Worm (Caenorhabditis elegans) whole organism, L4 larva: ENCODE data around the gene knl-3.

Source experiments
- F10B5.3 ChIP-seq: sonication (generic microtip); optimal IDR thresholded peaks from 2 replicates; lab custom pipeline; 2016; ENCODE audit warnings: mild to moderate bottlenecking, missing genetic modification characterization, missing compliant biosample characterization
- F26F4.8 ChIP-seq: fragments of 200-800 bp; sonication (Bioruptor generic); conservative IDR thresholded peaks from 2 replicates; pipeline ENCODE4 v1.3.6; 2022; ENCODE audit warnings: missing genetic modification characterization, missing compliant biosample characterization
- F49E8.2 ChIP-seq: sonication (generic microtip); optimal IDR thresholded peaks from 2 replicates; lab custom pipeline; 2016; ENCODE audit warnings: missing compliant biosample characterization, mild to moderate bottlenecking, missing genetic modification characterization, borderline replicate concordance
- T20F7.1 ChIP-seq: fragments of 200-800 bp; sonication (Bioruptor generic); optimal IDR thresholded peaks from 2 replicates; lab custom pipeline; 2018; ENCODE audit warnings: mild to moderate bottlenecking, missing genetic modification characterization, missing compliant biosample characterization
- ZK337.2 ChIP-seq: fragments of 200-800 bp; sonication (Bioruptor generic); IDR thresholded peaks from 2 replicates; pipeline ENCODE4 v1.3.6; 2022; ENCODE audit warnings: missing genetic modification reagents, missing genetic modification characterization, missing compliant biosample characterization
- ama-1 ChIP-seq: fragments of 150-350 bp; optimal IDR thresholded peaks from 2 replicates; lab custom pipeline; 2014; ENCODE audit warnings: inconsistent platforms, mixed read lengths
- arid-1 ChIP-seq: fragments of 200-800 bp; sonication (Bioruptor generic); conservative IDR thresholded peaks from 2 replicates; pipeline ENCODE4 v1.3.6; 2022; ENCODE audit warnings: missing genetic modification reagents, missing genetic modification characterization, missing compliant biosample characterization
- ceh-28 ChIP-seq: fragments of 150-350 bp; optimal IDR thresholded peaks from 2 replicates; lab custom pipeline; 2014; ENCODE audit warnings: missing biosample characterization, missing genetic modification reagents, missing genetic modification characterization
- ceh-44 ChIP-seq: fragments of 200-800 bp; sonication (Bioruptor generic); IDR thresholded peaks from 2 replicates; pipeline ENCODE4 v1.3.6; 2022; ENCODE audit warnings: missing genetic modification reagents, missing genetic modification characterization, missing compliant biosample characterization
- ceh-62 ChIP-seq: sonication (generic microtip); optimal IDR thresholded peaks from 2 replicates; lab custom pipeline; 2017; ENCODE audit warnings: missing biosample characterization, missing genetic modification characterization
- ceh-82 ChIP-seq: sonication (generic microtip); optimal IDR thresholded peaks from 2 replicates; lab custom pipeline; 2017; ENCODE audit warnings: missing biosample characterization, missing genetic modification characterization
- duxl-1 ChIP-seq: sonication (generic microtip); optimal IDR thresholded peaks from 2 replicates; lab custom pipeline; 2016; ENCODE audit warnings: mild to moderate bottlenecking, missing genetic modification characterization, moderate library complexity, missing compliant biosample characterization; ENCODE audit not compliant: poor library complexity
- fos-1 ChIP-seq: fragments of 150-350 bp; optimal IDR thresholded peaks from 2 replicates; lab custom pipeline; 2014; ENCODE audit warnings: missing biosample characterization, missing genetic modification characterization
- gei-8 ChIP-seq: fragments of 200-800 bp; sonication (Bioruptor generic); optimal IDR thresholded peaks from 2 replicates; lab custom pipeline; 2018; ENCODE audit warnings: mild to moderate bottlenecking, missing genetic modification characterization, missing compliant biosample characterization
- hlh-11 ChIP-seq: fragments of 200-800 bp; sonication (Bioruptor generic); optimal IDR thresholded peaks from 2 replicates; lab custom pipeline; 2018; ENCODE audit warnings: mild to moderate bottlenecking, missing genetic modification characterization, missing compliant biosample characterization
- hlh-30 ChIP-seq: sonication (generic microtip); optimal IDR thresholded peaks from 2 replicates; lab custom pipeline; 2017; ENCODE audit warnings: antibody characterized with exemption, mild to moderate bottlenecking, missing genetic modification characterization, missing compliant biosample characterization; ENCODE audit not compliant: insufficient read depth
- lim-7 ChIP-seq: fragments of 200-800 bp; sonication (Bioruptor generic); IDR thresholded peaks from 2 replicates; pipeline ENCODE4 v1.3.6; 2022; ENCODE audit warnings: missing genetic modification characterization, missing compliant biosample characterization
- lin-15B ChIP-seq: fragments of 150-350 bp; sonication (generic microtip); optimal IDR thresholded peaks from 3 replicates; lab custom pipeline; 2014; ENCODE audit warnings: missing biosample characterization, missing genetic modification characterization
- lin-39 ChIP-seq: fragments of 150-350 bp; optimal IDR thresholded peaks from 2 replicates; lab custom pipeline; 2014; ENCODE audit warnings: missing biosample characterization, missing genetic modification reagents, missing genetic modification characterization
- lir-3 ChIP-seq: sonication (generic microtip); optimal IDR thresholded peaks from 2 replicates; lab custom pipeline; 2016; ENCODE audit warnings: mild to moderate bottlenecking, missing genetic modification characterization, missing compliant biosample characterization
- lsy-2 ChIP-seq, 2 experiments: fragments of 150-350 bp in 1 of 2; sonication (generic microtip) in 1 of 2; optimal IDR thresholded peaks; 2 replicates each; lab custom pipeline; 2014 to 2017; ENCODE audit warnings: missing biosample characterization in 2 of 2, missing genetic modification characterization in 2 of 2
- mep-1 ChIP-seq: fragments of 150-350 bp; sonication (generic microtip); optimal IDR thresholded peaks from 3 replicates; lab custom pipeline; 2014; ENCODE audit warnings: missing biosample characterization, missing genetic modification characterization
- mes-2 ChIP-seq: sonication (generic microtip); optimal IDR thresholded peaks from 2 replicates; lab custom pipeline; 2016; ENCODE audit warnings: missing genotype, mild to moderate bottlenecking, missing genetic modification characterization, missing compliant biosample characterization; ENCODE audit not compliant: poor library complexity, severe bottlenecking
- mxl-3 ChIP-seq: fragments of 200-800 bp; sonication (Bioruptor generic); optimal IDR thresholded peaks from 2 replicates; lab custom pipeline; 2018; ENCODE audit warnings: mild to moderate bottlenecking, missing genetic modification characterization, missing compliant biosample characterization
- nhr-10 ChIP-seq: fragments of 150-350 bp; optimal IDR thresholded peaks from 2 replicates; lab custom pipeline; 2014; ENCODE audit warnings: missing biosample characterization, missing genetic modification characterization
- nhr-11 ChIP-seq: fragments of 150-350 bp; optimal IDR thresholded peaks from 2 replicates; lab custom pipeline; 2014; ENCODE audit warnings: missing biosample characterization, missing genetic modification characterization
- nhr-111 ChIP-seq: fragments of 200-800 bp; sonication (Bioruptor generic); optimal IDR thresholded peaks from 2 replicates; lab custom pipeline; 2018; ENCODE audit warnings: mild to moderate bottlenecking, missing genetic modification characterization, missing compliant biosample characterization
- nhr-25 ChIP-seq: sonication (generic microtip); optimal IDR thresholded peaks from 2 replicates; lab custom pipeline; 2017; ENCODE audit warnings: missing genetic modification characterization, mild to moderate bottlenecking, missing compliant biosample characterization, antibody characterized with exemption, moderate library complexity, borderline replicate concordance; ENCODE audit not compliant: insufficient read depth
- nhr-28 ChIP-seq: fragments of 150-350 bp; optimal IDR thresholded peaks from 2 replicates; lab custom pipeline; 2014; ENCODE audit warnings: missing biosample characterization, missing genetic modification characterization
- nhr-48 ChIP-seq: sonication (generic microtip); optimal IDR thresholded peaks from 2 replicates; lab custom pipeline; 2016; ENCODE audit warnings: mild to moderate bottlenecking, missing genetic modification characterization, missing compliant biosample characterization
- nhr-76 ChIP-seq: fragments of 150-350 bp; optimal IDR thresholded peaks from 2 replicates; lab custom pipeline; 2014; ENCODE audit warnings: missing biosample characterization, missing genetic modification characterization
- nhr-77 ChIP-seq: fragments of 150-350 bp; optimal IDR thresholded peaks from 2 replicates; lab custom pipeline; 2014; ENCODE audit warnings: missing biosample characterization, missing genetic modification characterization
- rbr-2 ChIP-seq: sonication (generic microtip); optimal IDR thresholded peaks from 2 replicates; lab custom pipeline; 2016; ENCODE audit warnings: missing genotype, missing genetic modification characterization, missing compliant biosample characterization
- saeg-2 ChIP-seq: fragments of 200-800 bp; sonication (Bioruptor generic); IDR thresholded peaks from 2 replicates; pipeline ENCODE4 v1.3.6; 2022; ENCODE audit warnings: missing genetic modification reagents, missing genetic modification characterization, missing compliant biosample characterization
- set-16 ChIP-seq: fragments of 200-800 bp; sonication (Bioruptor generic); IDR thresholded peaks from 2 replicates; pipeline ENCODE4 v1.3.6; 2022; ENCODE audit warnings: missing genetic modification reagents, missing genetic modification characterization, missing compliant biosample characterization
- snpc-4 ChIP-seq: fragments of 150-350 bp; optimal IDR thresholded peaks from 2 replicates; lab custom pipeline; 2014; ENCODE audit warnings: missing biosample characterization, missing genetic modification characterization
- spr-1 ChIP-seq: sonication (generic microtip); optimal IDR thresholded peaks from 2 replicates; lab custom pipeline; 2016; ENCODE audit warnings: mild to moderate bottlenecking, missing genetic modification characterization, missing compliant biosample characterization
- tag-97 ChIP-seq: fragments of 200-800 bp; sonication (Bioruptor generic); IDR thresholded peaks from 2 replicates; pipeline ENCODE4 v1.3.6; 2022; ENCODE audit warnings: missing genetic modification characterization, missing compliant biosample characterization
- tra-1 ChIP-seq: fragments of 200-800 bp; sonication (Bioruptor generic); IDR thresholded peaks from 2 replicates; pipeline ENCODE4 v1.3.6; 2022; ENCODE audit warnings: missing genetic modification reagents, missing genetic modification characterization, missing compliant biosample characterization
- unc-130 ChIP-seq: sonication (generic microtip); optimal IDR thresholded peaks from 2 replicates; lab custom pipeline; 2016; ENCODE audit warnings: missing genetic modification reagents, missing genetic modification characterization, missing compliant biosample characterization
- unc-39 ChIP-seq: sonication (generic microtip); optimal IDR thresholded peaks from 2 replicates; lab custom pipeline; 2017; ENCODE audit warnings: missing biosample characterization, missing genetic modification characterization
- vab-7 ChIP-seq: fragments of 200-800 bp; sonication (Bioruptor generic); IDR thresholded peaks from 2 replicates; pipeline ENCODE4 v1.3.6; 2022; ENCODE audit warnings: missing genetic modification reagents, missing genetic modification characterization, missing compliant biosample characterization
- zfp-3 ChIP-seq: fragments of 200-800 bp; sonication (Bioruptor generic); conservative IDR thresholded peaks from 2 replicates; pipeline ENCODE4 v1.3.6; 2022; ENCODE audit warnings: missing genetic modification reagents, missing genetic modification characterization, missing compliant biosample characterization
- zip-11 ChIP-seq: fragments of 200-800 bp; sonication (Bioruptor generic); IDR thresholded peaks from 2 replicates; pipeline ENCODE4 v1.3.6; 2022; ENCODE audit warnings: missing genetic modification characterization, missing compliant biosample characterization
- ztf-11 ChIP-seq: fragments of 150-350 bp; optimal IDR thresholded peaks from 2 replicates; lab custom pipeline; 2014; ENCODE audit warnings: missing biosample characterization, missing genetic modification characterization
- ztf-7 ChIP-seq: fragments of 150-350 bp; optimal IDR thresholded peaks from 2 replicates; lab custom pipeline; 2014; ENCODE audit warnings: missing biosample characterization, missing genetic modification characterization

knl-3 gene

ce11 chrV:1871768-1872296, 2.8 kb downstream of the knl-3 start, which contains the start of the genes T10B5.4 and cct-7 (continued):
- TF ChIP-seq mep-1 (tag; lab: Kevin White, UChicago) (peak; percentile 93), lim-7 (GFP tag; lab: Robert Waterston, UW) (peak; percentile 34; the same call in 1 of the 2 replicates), nhr-111 (GFP tag; lab: Kevin White, UChicago) (no peak), hlh-30 (tag; lab: Kevin White, UChicago) (peak; percentile 91), arid-1 (GFP tag; lab: Robert Waterston, UW) (peak; percentile 76), nhr-28 (peak; percentile 66), nhr-11 (tag; lab: Kevin White, UChicago) (peak; percentile 92), tag-97 (GFP tag; lab: Robert Waterston, UW) (no peak), nhr-10 (tag; lab: Kevin White, UChicago) (no peak), mxl-3 (peak; percentile 84), lsy-2 (tag; optimal IDR thresholded peaks at IDR 0.05; lab: Kevin White, UChicago) (peak; percentile 75 to 93), mes-2 (tag; lab: Kevin White, UChicago) (peak; percentile 96), ztf-11 (tag; lab: Kevin White, UChicago) (no peak), zfp-3 (GFP tag; lab: Robert Waterston, UW) (0 out of 2 replicates have a peak, but pooled peaks have one; percentile 40), F49E8.2 (tag; lab: Kevin White, UChicago) (peak; percentile 61), ceh-28 (tag; lab: Kevin White, UChicago) (no peak), ZK337.2 (GFP tag; lab: Robert Waterston, UW) (peak; percentile 63; the same call in 1 of the 2 replicates), zip-11 (GFP tag; lab: Robert Waterston, UW) (no peak), gei-8 (GFP tag; lab: Kevin White, UChicago) (no peak), set-16 (peak; percentile 66), spr-1 (peak; percentile 42), rbr-2 (tag; lab: Kevin White, UChicago) (peak; percentile 92), unc-130 (GFP tag; lab: Kevin White, UChicago) (peak; percentile 89)

ce11 chrV:1874827-1875226, 5.8 kb downstream of the knl-3 start:
- TF ChIP-seq fos-1 (tag; lab: Kevin White, UChicago): no peak
- no peak for TF ChIP-seq lin-39 (tag; lab: Kevin White, UChicago)
- TF ChIP-seq ZK337.2 (GFP tag; lab: Robert Waterston, UW): no peak
- no peak for TF ChIP-seq hlh-30 (tag; lab: Kevin White, UChicago)
- peak; percentile 40 for TF ChIP-seq F10B5.3 (tag; lab: Kevin White, UChicago)
- TF ChIP-seq set-16: peak; percentile 52; the same call in 1 of the 2 replicates
- no peak for TF ChIP-seq arid-1 (GFP tag; lab: Robert Waterston, UW)

- TF ChIP-seq nhr-77 (tag; lab: Kevin White, UChicago): no peak
- peak; percentile 58 for TF ChIP-seq vab-7
- TF ChIP-seq ama-1 (lab: Kevin White, UChicago): peak; percentile 41
- TF ChIP-seq nhr-48: no peak
- no peak for TF ChIP-seq snpc-4 (tag; lab: Kevin White, UChicago)
- TF ChIP-seq tra-1 (GFP tag; lab: Robert Waterston, UW): peak; percentile 51; the same call in 1 of the 2 replicates
- no peak for TF ChIP-seq ceh-44 (GFP tag; lab: Robert Waterston, UW)
- TF ChIP-seq duxl-1 (tag; lab: Kevin White, UChicago): peak; percentile 39
- no peak for TF ChIP-seq F26F4.8 (GFP tag; lab: Robert Waterston, UW)
- TF ChIP-seq ztf-7 (tag; lab: Kevin White, UChicago): no peak
- no peak for TF ChIP-seq rbr-2 (tag; lab: Kevin White, UChicago)
- peak; percentile 17 for TF ChIP-seq lin-15B (tag; lab: Kevin White, UChicago)
- peak; percentile 36 for TF ChIP-seq mes-2 (tag; lab: Kevin White, UChicago)
- TF ChIP-seq mxl-3: no peak
- TF ChIP-seq ceh-62 (tag; lab: Kevin White, UChicago): no peak
- TF ChIP-seq ceh-82 (tag; lab: Kevin White, UChicago): no peak
- peak; percentile 71 for TF ChIP-seq T20F7.1
- TF ChIP-seq saeg-2 (GFP tag; lab: Robert Waterston, UW): no peak
- TF ChIP-seq gei-8 (GFP tag; lab: Kevin White, UChicago): no peak
- TF ChIP-seq unc-39 (tag; lab: Kevin White, UChicago): no peak
- TF ChIP-seq nhr-76 (tag; lab: Kevin White, UChicago): no peak
- TF ChIP-seq nhr-111 (GFP tag; lab: Kevin White, UChicago): peak; percentile 86
- TF ChIP-seq hlh-11 (tag; lab: Kevin White, UChicago): peak; percentile 25
- TF ChIP-seq nhr-25 (tag; lab: Kevin White, UChicago): no peak
- TF ChIP-seq lir-3 (tag; lab: Kevin White, UChicago): no peak
- TF ChIP-seq nhr-11 (tag; lab: Kevin White, UChicago): no peak
Measured at ce11 chrV:1875497-1875988, 6.5 kb downstream of the knl-3 start.
